Worm (Caenorhabditis elegans): ENCODE measurements around the gene athp-1.

The athp-1 gene

ce11 chrIII:10880083-10880482 lies 1.5 kb upstream of the athp-1 start, which contains the start of gene C44B9.3:
TSS of gene C44B9.3 (minus strand) at chrIII:10880183.
- TF ChIP-seq ceh-82 (tag; optimal IDR thresholded peaks at IDR 0.05) (no peak), snpc-4 (tag; optimal IDR thresholded peaks at IDR 0.05) (no peak), nhr-11 (tag; optimal IDR thresholded peaks at IDR 0.05) (no peak), blmp-1 (tag; optimal IDR thresholded peaks at IDR 0.05; ENCODE audit: insufficient read depth) (no peak), C34F6.9 (tag; optimal IDR thresholded peaks at IDR 0.05) (no peak), nhr-21 (tag; optimal IDR thresholded peaks at IDR 0.05) (no peak), lsy-2 (tag; optimal IDR thresholded peaks at IDR 0.05) (no peak), gmeb-1 (tag; optimal IDR thresholded peaks at IDR 0.05) (no peak), nhr-25 (tag; optimal IDR thresholded peaks at IDR 0.05) (no peak), crh-2 (tag; optimal IDR thresholded peaks at IDR 0.05) (no peak), nhr-23 (tag; optimal IDR thresholded peaks at IDR 0.05) (no peak), ama-1 (optimal IDR thresholded peaks at IDR 0.05) (no peak)

ce11 chrIII:10881996-10882395 lies 430 bp downstream of the athp-1 start:
- no peak for TF ChIP-seq sma-9 (GFP tag; optimal IDR thresholded peaks at IDR 0.05)
- TF ChIP-seq sma-9 (tag; optimal IDR thresholded peaks at IDR 0.05) = no peak
- no peak for TF ChIP-seq nhr-10 (tag; optimal IDR thresholded peaks at IDR 0.05)
- TF ChIP-seq nhr-6 (tag; optimal IDR thresholded peaks at IDR 0.05) = peak; percentile 74
- TF ChIP-seq lin-13 (GFP tag; optimal IDR thresholded peaks at IDR 0.05) = peak; percentile 62
- TF ChIP-seq lsy-2 (tag; optimal IDR thresholded peaks at IDR 0.05) = peak; percentile 59 to 84
- peak; percentile 39 for TF ChIP-seq F13H6.1 (tag; optimal IDR thresholded peaks at IDR 0.05)
- peak; percentile 60 for TF ChIP-seq crh-2 (tag; optimal IDR thresholded peaks at IDR 0.05)
- TF ChIP-seq nhr-25 (tag; optimal IDR thresholded peaks at IDR 0.05) = peak; percentile 58
- TF ChIP-seq unc-55 (GFP tag; optimal IDR thresholded peaks at IDR 0.05) = peak; percentile 82
- TF ChIP-seq alr-1 (tag; optimal IDR thresholded peaks at IDR 0.05) = no peak
- no peak for TF ChIP-seq ZK546.5 (tag; optimal IDR thresholded peaks at IDR 0.05)
- TF ChIP-seq ama-1 (optimal IDR thresholded peaks at IDR 0.05) = no peak
- TF ChIP-seq sma-3 (GFP tag; optimal IDR thresholded peaks at IDR 0.05) = peak; percentile 82
- peak; percentile 24 for TF ChIP-seq snpc-4 (tag; optimal IDR thresholded peaks at IDR 0.05)
- peak; percentile 34 for TF ChIP-seq nhr-129 (tag; optimal IDR thresholded peaks at IDR 0.05)
- TF ChIP-seq ztf-11 (tag; optimal IDR thresholded peaks at IDR 0.05) = no peak
- peak; percentile 40 for TF ChIP-seq mab-5 (tag; optimal IDR thresholded peaks at IDR 0.05)
- TF ChIP-seq zag-1 (tag; optimal IDR thresholded peaks at IDR 0.05) = no peak
- TF ChIP-seq nhr-21 (tag; optimal IDR thresholded peaks at IDR 0.05) = peak; percentile 52
- TF ChIP-seq gmeb-1 (tag; optimal IDR thresholded peaks at IDR 0.05) = peak; percentile 77
- TF ChIP-seq R02D3.7 (tag; optimal IDR thresholded peaks at IDR 0.05) = no peak
- TF ChIP-seq C34F6.9 (tag; optimal IDR thresholded peaks at IDR 0.05) = peak; percentile 86

ce11 chrIII:10888824-10889223 lies 7.3 kb downstream of the athp-1 start:
- no peak for TF ChIP-seq nhr-10 (tag; optimal IDR thresholded peaks at IDR 0.05)
- TF ChIP-seq ztf-11 (tag; optimal IDR thresholded peaks at IDR 0.05) = no peak
- no peak for TF ChIP-seq dmd-4 (tag; optimal IDR thresholded peaks at IDR 0.05)
- no peak for TF ChIP-seq lsy-2 (tag; optimal IDR thresholded peaks at IDR 0.05)
- TF ChIP-seq ama-1 (optimal IDR thresholded peaks at IDR 0.05) = no peak
- no peak for TF ChIP-seq nhr-6 (tag; optimal IDR thresholded peaks at IDR 0.05)

ce11 chrIII:10894220-10894619 lies 12.7 kb downstream of the athp-1 start, which contains the start of gene fbxb-87:
TSS of gene fbxb-87 (plus strand) at chrIII:10894520.
- no peak for TF ChIP-seq elt-1 (tag; optimal IDR thresholded peaks at IDR 0.05)
- TF ChIP-seq R02D3.7 (tag; optimal IDR thresholded peaks at IDR 0.05) = no peak
- TF ChIP-seq aly-2 (tag; optimal IDR thresholded peaks at IDR 0.05) = no peak
- TF ChIP-seq ama-1 (optimal IDR thresholded peaks at IDR 0.05) = no peak
- no peak for TF ChIP-seq F13H6.1 (tag; optimal IDR thresholded peaks at IDR 0.05)
- no peak for TF ChIP-seq peb-1 (tag; optimal IDR thresholded peaks at IDR 0.05)
- no peak for TF ChIP-seq nhr-77 (tag; optimal IDR thresholded peaks at IDR 0.05)
- TF ChIP-seq blmp-1 (tag; optimal IDR thresholded peaks at IDR 0.05; ENCODE audit: insufficient read depth) = no peak

ce11 chrIII:10895817-10896413 lies 14.3 kb downstream of the athp-1 start, which contains the start of gene com-1:
TSS of gene com-1 (plus strand) at chrIII:10896363.
- peak; percentile 41 for TF ChIP-seq lin-13 (GFP tag; optimal IDR thresholded peaks at IDR 0.05)
- TF ChIP-seq ztf-4 (tag; optimal IDR thresholded peaks at IDR 0.05) = no peak
- TF ChIP-seq C34F6.9 (tag; optimal IDR thresholded peaks at IDR 0.05) = peak; percentile 62
- TF ChIP-seq unc-55 (GFP tag; optimal IDR thresholded peaks at IDR 0.05) = peak; percentile 68
- TF ChIP-seq gmeb-1 (tag; optimal IDR thresholded peaks at IDR 0.05) = peak; percentile 57
- peak in 1 of 2 experiments; percentile 66 for TF ChIP-seq lsy-2 (tag; optimal IDR thresholded peaks at IDR 0.05)
